Fruit fly (Drosophila melanogaster): ENCODE data around the gene Or85f.

The Or85f gene

DNA sequence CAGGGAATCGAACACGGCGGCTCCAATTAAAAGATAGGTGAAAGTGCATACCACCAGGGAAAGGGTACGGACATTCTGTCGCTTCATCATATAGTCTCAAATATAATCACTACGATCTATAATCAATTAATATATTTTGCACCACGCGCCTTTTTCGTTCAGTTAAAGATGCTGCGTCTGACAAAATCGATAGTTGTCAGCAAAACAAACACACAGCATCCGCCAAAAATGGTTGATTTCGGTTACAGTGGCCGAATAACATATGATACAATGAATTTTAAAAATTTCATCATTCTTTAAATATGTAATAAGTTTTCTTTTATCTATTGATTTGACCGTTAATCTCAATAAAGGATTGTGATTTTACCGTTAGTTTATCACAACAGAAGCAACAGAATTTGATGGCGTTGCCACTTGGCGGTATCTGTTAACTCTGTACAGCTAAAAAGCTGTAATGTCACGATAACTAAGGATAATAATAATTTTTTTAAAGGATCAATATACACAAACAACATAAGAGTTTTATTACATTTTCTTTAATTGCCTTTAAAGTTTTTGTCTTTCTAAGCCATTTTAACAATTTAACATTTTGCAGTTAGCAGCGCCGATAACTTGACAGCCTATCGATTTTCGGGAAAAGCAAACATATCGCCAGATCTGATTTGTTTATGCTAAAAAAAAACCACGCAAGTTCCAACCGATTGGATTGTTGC, 14.1 kb downstream of the Or85f start, which contains the start of the genes Task7 and alpha-Man-IIa:
Task7 (minus strand) TSS at position 366 of the 713 bp plus-strand sequence.
alpha-Man-IIa (plus strand) TSS at position 621 of the 713 bp plus-strand sequence.
- TF ChIP-seq tio (GFP tag; optimal IDR thresholded peaks at IDR 0.05) (no peak), Hr51 (GFP tag; optimal IDR thresholded peaks at IDR 0.05) (no peak), eyg (GFP tag; optimal IDR thresholded peaks at IDR 0.05) (no peak), wdn (GFP tag; IDR thresholded peaks at IDR 0.05) (no peak), YL-1 (GFP tag; optimal IDR thresholded peaks at IDR 0.05) (peak; percentile 30), CG18011 (GFP tag; optimal IDR thresholded peaks at IDR 0.05) (no peak), Sry-δ (GFP tag; optimal IDR thresholded peaks at IDR 0.05) (peak; percentile 2), org-1 (GFP tag; optimal IDR thresholded peaks at IDR 0.05) (no peak), E2f2 (GFP tag; IDR thresholded peaks at IDR 0.05) (peak; percentile 30; the same call in 1 of the 2 replicates), chinmo (GFP tag; IDR thresholded peaks at IDR 0.05; ENCODE audit: partially characterized antibody) (no peak), CG4854 (GFP tag; optimal IDR thresholded peaks at IDR 0.05) (no peak), CG14014 (GFP tag; IDR thresholded peaks at IDR 0.05) (no peak), Stat92E (GFP tag; optimal IDR thresholded peaks at IDR 0.05) (no peak), CG34224 (GFP tag; IDR thresholded peaks at IDR 0.05; ENCODE audit: partially characterized antibody) (peak; percentile 47; the same call in 1 of the 3 replicates), CG2116 (GFP tag; optimal IDR thresholded peaks at IDR 0.05) (peak; percentile 66), Atf-2 (GFP tag; optimal IDR thresholded peaks at IDR 0.05) (no peak), CG12104 (GFP tag; optimal IDR thresholded peaks at IDR 0.05) (no peak), ewg (GFP tag; optimal IDR thresholded peaks at IDR 0.05) (no peak), pho (GFP tag; optimal IDR thresholded peaks at IDR 0.05) (no peak), CG18619 (GFP tag; optimal IDR thresholded peaks at IDR 0.05) (no peak), Sox100B (GFP tag; optimal IDR thresholded peaks at IDR 0.05) (no peak), pfk (GFP tag; optimal IDR thresholded peaks at IDR 0.05) (no peak), Blimp-1 (GFP tag; optimal IDR thresholded peaks at IDR 0.05) (no peak), pzg (GFP tag; optimal IDR thresholded peaks at IDR 0.05) (peak; percentile 38), CG14860 (GFP tag; IDR thresholded peaks at IDR 0.05; ENCODE audit: partially characterized antibody) (no peak), lilli (GFP tag; optimal IDR thresholded peaks at IDR 0.05) (peak; percentile 6), Ets97D (GFP tag; optimal IDR thresholded peaks at IDR 0.05) (no peak), Abd-B (GFP tag; optimal IDR thresholded peaks at IDR 0.05) (no peak), CG12942 (GFP tag; optimal IDR thresholded peaks at IDR 0.05) (no peak), stc (GFP tag; IDR thresholded peaks at IDR 0.05) (no peak), CG9817 (tag; optimal IDR thresholded peaks at IDR 0.05) (no peak), sens (GFP tag) (peak; percentile 83), CG2129 (GFP tag; IDR thresholded peaks at IDR 0.05; ENCODE audit: partially characterized antibody) (no peak), Taf1 (GFP tag; IDR thresholded peaks at IDR 0.05) (no peak), CG2202 (tag; optimal IDR thresholded peaks at IDR 0.05) (no peak), Dll (GFP tag; IDR thresholded peaks at IDR 0.05; ENCODE audit: partially characterized antibody) (peak; percentile 74; the same call in 3 of the 4 replicates), Dref (GFP tag; IDR thresholded peaks at IDR 0.05) (peak; percentile 66), Pdp1 (GFP tag; optimal IDR thresholded peaks at IDR 0.05) (no peak), MTF-1 (GFP tag; optimal IDR thresholded peaks at IDR 0.05; ENCODE audit: borderline replicate concordance) (no peak), Ada2b (GFP tag; IDR thresholded peaks at IDR 0.05) (no peak), scrt (GFP tag; optimal IDR thresholded peaks at IDR 0.05) (no peak), onecut (GFP tag; IDR thresholded peaks at IDR 0.05) (peak; percentile 94), nerfin-1 (tag; optimal IDR thresholded peaks at IDR 0.05) (no peak), CG3407 (GFP tag; optimal IDR thresholded peaks at IDR 0.05) (no peak), h (optimal IDR thresholded peaks at IDR 0.05) (no peak), HLH3B (GFP tag; IDR thresholded peaks at IDR 0.05) (no peak), btn (GFP tag; optimal IDR thresholded peaks at IDR 0.05) (no peak), CG12071 (GFP tag; optimal IDR thresholded peaks at IDR 0.05) (no peak), HmgD (GFP tag; optimal IDR thresholded peaks at IDR 0.05) (no peak)
